Worm (Caenorhabditis elegans) whole organism, L1 larva: ENCODE measurements around the gene fip-1.
A peak's percentile ranks its signal among the peaks of the same experiment; 100 is the strongest.

ENCODE experiments used
- C04F5.9 ChIP-seq: sonication (generic microtip); optimal IDR thresholded peaks from 2 replicates; lab custom pipeline; 2016; ENCODE audit warnings: missing genetic modification characterization, missing compliant biosample characterization
- C16A3.4 ChIP-seq: fragments of 150-350 bp; optimal IDR thresholded peaks from 2 replicates; lab custom pipeline; 2014; ENCODE audit warnings: missing biosample characterization, missing genetic modification characterization
- F16B12.6 ChIP-seq: fragments of 150-350 bp; optimal IDR thresholded peaks from 2 replicates; lab custom pipeline; 2014; ENCODE audit warnings: missing biosample characterization, missing genetic modification characterization
- aha-1 ChIP-seq: fragments of 150-350 bp; optimal IDR thresholded peaks from 2 replicates; lab custom pipeline; 2014; ENCODE audit warnings: missing biosample characterization, missing genetic modification characterization
- aly-2 ChIP-seq: fragments of 150-350 bp; optimal IDR thresholded peaks from 2 replicates; lab custom pipeline; 2014; ENCODE audit warnings: missing biosample characterization, missing genetic modification characterization
- ama-1 ChIP-seq: fragments of 150-350 bp; optimal IDR thresholded peaks from 2 replicates; lab custom pipeline; 2014
- blmp-1 ChIP-seq: fragments of 150-350 bp; optimal IDR thresholded peaks from 2 replicates; lab custom pipeline; 2014; ENCODE audit warnings: missing biosample characterization, missing genetic modification characterization
- ceh-63 ChIP-seq: fragments of 200-800 bp; sonication (Bioruptor generic); optimal IDR thresholded peaks from 2 replicates; lab custom pipeline; 2018; ENCODE audit warnings: mild to moderate bottlenecking, missing genetic modification characterization, missing compliant biosample characterization
- ceh-82 ChIP-seq, 3 experiments: fragments of 150-350 bp in 1 of 3; sonication (generic microtip) in 2 of 3; optimal IDR thresholded peaks; 2 replicates each; lab custom pipeline; 2014 to 2017; ENCODE audit warnings: missing biosample characterization in 3 of 3, missing genetic modification characterization in 3 of 3
- ceh-88 ChIP-seq: fragments of 200-800 bp; sonication (Bioruptor generic); IDR thresholded peaks from 2 replicates; pipeline ENCODE4 v1.3.6; 2022; ENCODE audit warnings: missing genetic modification characterization, missing compliant biosample characterization
- ceh-90 ChIP-seq: sonication (generic microtip); optimal IDR thresholded peaks from 2 replicates; lab custom pipeline; 2016; ENCODE audit warnings: missing genetic modification characterization, missing compliant biosample characterization
- dpl-1 ChIP-seq, 3 experiments: fragments of 150-350 bp in 2 of 3; sonication (generic microtip) in 1 of 3; optimal IDR thresholded peaks; 2 replicates each; lab custom pipeline; 2014 to 2017; ENCODE audit warnings: missing biosample characterization in 3 of 3, missing genetic modification characterization in 3 of 3, missing genetic modification reagents in 3 of 3
- efl-1 ChIP-seq, 4 experiments: fragments of 150-350 bp; optimal IDR thresholded peaks in 3 of 4; peaks in 1 of 4; 1 replicate in 1 of 4; 2 replicates in 3 of 4; lab custom pipeline; 2014; ENCODE audit warnings: missing biosample characterization in 2 of 4, missing genetic modification characterization in 2 of 4, missing genetic modification reagents in 2 of 4
- egl-13 ChIP-seq: sonication (generic microtip); optimal IDR thresholded peaks from 2 replicates; lab custom pipeline; 2016; ENCODE audit warnings: missing genotype, missing genetic modification reagents, missing genetic modification characterization, missing compliant biosample characterization
- egl-27 ChIP-seq, 2 experiments: fragments of 150-350 bp in 1 of 2; sonication (generic microtip); optimal IDR thresholded peaks; 3 replicates each; lab custom pipeline; 2017 to 2018; ENCODE audit warnings: missing biosample characterization in 2 of 2, missing genetic modification characterization in 2 of 2, missing genetic modification reagents in 2 of 2
- elt-3 ChIP-seq, 6 experiments: fragments of 150-350 bp in 1 of 6; sonication (generic microtip); optimal IDR thresholded peaks; 2 replicates each; lab custom pipeline; 2017 to 2018; ENCODE audit warnings: missing biosample characterization in 6 of 6, missing genetic modification characterization in 6 of 6, inconsistent platforms in 1 of 6
- fkh-10 ChIP-seq: sonication (generic microtip); optimal IDR thresholded peaks from 2 replicates; lab custom pipeline; 2017; ENCODE audit warnings: missing biosample characterization, missing genetic modification reagents, missing genetic modification characterization
- fkh-8 ChIP-seq: sonication (generic microtip); optimal IDR thresholded peaks from 2 replicates; lab custom pipeline; 2016; ENCODE audit warnings: mild to moderate bottlenecking, missing genetic modification characterization, missing compliant biosample characterization
- grh-1 ChIP-seq: fragments of 200-800 bp; sonication (Bioruptor generic); IDR thresholded peaks from 2 replicates; pipeline ENCODE4 v1.3.6; 2022; ENCODE audit warnings: missing genetic modification reagents, missing genetic modification characterization, missing compliant biosample characterization
- irx-1 ChIP-seq: sonication (generic microtip); optimal IDR thresholded peaks from 2 replicates; lab custom pipeline; 2016; ENCODE audit warnings: missing genetic modification characterization, missing compliant biosample characterization
- isw-1 ChIP-seq: fragments of 200-800 bp; sonication (Bioruptor generic); IDR thresholded peaks from 2 replicates; pipeline ENCODE4 v1.3.6; 2022; ENCODE audit warnings: missing genetic modification characterization, missing compliant biosample characterization
- lin-14 ChIP-seq: fragments of 200-800 bp; sonication (Bioruptor generic); optimal IDR thresholded peaks from 2 replicates; lab custom pipeline; 2018; ENCODE audit warnings: mild to moderate bottlenecking, missing genetic modification characterization, moderate library complexity, missing compliant biosample characterization
- lin-15B ChIP-seq: fragments of 150-350 bp; sonication (generic microtip); optimal IDR thresholded peaks from 3 replicates; lab custom pipeline; 2014; ENCODE audit warnings: missing biosample characterization, missing genetic modification characterization
- lin-35 ChIP-seq, 2 experiments: fragments of 150-350 bp; optimal IDR thresholded peaks; 2 replicates each; lab custom pipeline; 2014; ENCODE audit warnings: missing biosample characterization in 2 of 2, missing genetic modification characterization in 2 of 2, missing genetic modification reagents in 2 of 2
- lin-39 ChIP-seq: fragments of 150-350 bp; optimal IDR thresholded peaks from 2 replicates; lab custom pipeline; 2014; ENCODE audit warnings: missing biosample characterization, missing genetic modification reagents, missing genetic modification characterization
- lsy-2 ChIP-seq, 2 experiments: fragments of 150-350 bp; optimal IDR thresholded peaks; 2 replicates each; lab custom pipeline; 2014; ENCODE audit warnings: missing biosample characterization in 2 of 2, missing genetic modification characterization in 2 of 2
- mdl-1 ChIP-seq, 2 experiments: fragments of 150-350 bp; optimal IDR thresholded peaks; 2 replicates each; lab custom pipeline; 2014 to 2017; ENCODE audit warnings: missing biosample characterization in 2 of 2, missing genetic modification characterization in 2 of 2, inconsistent platforms in 1 of 2
- mep-1 ChIP-seq: fragments of 150-350 bp; optimal IDR thresholded peaks from 2 replicates; lab custom pipeline; 2014; ENCODE audit warnings: missing biosample characterization, missing genetic modification characterization
- nhr-12 ChIP-seq: sonication (generic microtip); optimal IDR thresholded peaks from 2 replicates; lab custom pipeline; 2017; ENCODE audit warnings: missing biosample characterization, missing genetic modification characterization
- nhr-19 ChIP-seq: fragments of 200-800 bp; sonication (Bioruptor generic); conservative IDR thresholded peaks from 2 replicates; pipeline ENCODE4 v1.3.6; 2022; ENCODE audit warnings: missing genetic modification characterization, missing compliant biosample characterization
- nhr-20 ChIP-seq: sonication (generic microtip); optimal IDR thresholded peaks from 2 replicates; lab custom pipeline; 2016; ENCODE audit warnings: mild to moderate bottlenecking, missing genetic modification characterization, missing compliant biosample characterization
- nhr-47 ChIP-seq: sonication (generic microtip); optimal IDR thresholded peaks from 2 replicates; lab custom pipeline; 2016; ENCODE audit warnings: mild to moderate bottlenecking, missing genetic modification characterization, moderate library complexity, missing compliant biosample characterization
- nhr-71 ChIP-seq: sonication (generic microtip); optimal IDR thresholded peaks from 2 replicates; lab custom pipeline; 2016; ENCODE audit warnings: mild to moderate bottlenecking, missing genetic modification characterization, moderate library complexity, missing compliant biosample characterization
- nhr-77 ChIP-seq: fragments of 150-350 bp; optimal IDR thresholded peaks from 2 replicates; lab custom pipeline; 2014; ENCODE audit warnings: missing biosample characterization, missing genetic modification characterization
- nhr-84 ChIP-seq: sonication (generic microtip); optimal IDR thresholded peaks from 2 replicates; lab custom pipeline; 2017; ENCODE audit warnings: missing biosample characterization, missing genetic modification characterization
- nhr-85 ChIP-seq: sonication (generic microtip); peaks from one replicate; lab custom pipeline; 2016; ENCODE audit warnings: missing genetic modification characterization, inconsistent platforms, missing compliant biosample characterization
- nhr-90 ChIP-seq: sonication (generic microtip); optimal IDR thresholded peaks from 2 replicates; lab custom pipeline; 2016; ENCODE audit warnings: mild to moderate bottlenecking, missing genetic modification characterization, missing compliant biosample characterization; ENCODE audit not compliant: poor library complexity
- pax-3 ChIP-seq: fragments of 200-800 bp; sonication (Bioruptor generic); optimal IDR thresholded peaks from 2 replicates; lab custom pipeline; 2018; ENCODE audit warnings: mild to moderate bottlenecking, missing genetic modification characterization, moderate library complexity, missing compliant biosample characterization
- pqm-1 ChIP-seq: sonication (generic microtip); optimal IDR thresholded peaks from 3 replicates; lab custom pipeline; 2017; ENCODE audit warnings: missing biosample characterization, missing genetic modification characterization
- rnt-1 ChIP-seq: sonication (generic microtip); optimal IDR thresholded peaks from 2 replicates; lab custom pipeline; 2016; ENCODE audit warnings: mild to moderate bottlenecking, missing genetic modification characterization, moderate library complexity, missing compliant biosample characterization
- skn-1 ChIP-seq: fragments of 150-350 bp; optimal IDR thresholded peaks from 2 replicates; lab custom pipeline; 2014; ENCODE audit warnings: missing biosample characterization, missing genetic modification characterization
- snpc-4 ChIP-seq: fragments of 150-350 bp; optimal IDR thresholded peaks from 2 replicates; lab custom pipeline; 2014; ENCODE audit warnings: missing biosample characterization, missing genetic modification characterization
- snu-23 ChIP-seq: sonication (generic microtip); optimal IDR thresholded peaks from 2 replicates; lab custom pipeline; 2016; ENCODE audit warnings: missing genetic modification characterization, missing compliant biosample characterization
- swsn-7 ChIP-seq: sonication (generic microtip); optimal IDR thresholded peaks from 2 replicates; lab custom pipeline; 2016; ENCODE audit warnings: missing genetic modification characterization, missing compliant biosample characterization
- tbx-2 ChIP-seq: sonication (generic microtip); optimal IDR thresholded peaks from 2 replicates; lab custom pipeline; 2016; ENCODE audit warnings: missing genetic modification characterization, missing compliant biosample characterization
- unc-130 ChIP-seq: fragments of 150-350 bp; optimal IDR thresholded peaks from 2 replicates; lab custom pipeline; 2017; ENCODE audit warnings: missing biosample characterization, missing genetic modification characterization, inconsistent platforms
- unc-86 ChIP-seq: sonication (generic microtip); optimal IDR thresholded peaks from 2 replicates; lab custom pipeline; 2016; ENCODE audit warnings: missing genetic modification characterization, missing compliant biosample characterization
- unc-98 ChIP-seq: fragments of 200-800 bp; sonication (Bioruptor generic); IDR thresholded peaks from 2 replicates; pipeline ENCODE4 v1.3.6; 2022; ENCODE audit warnings: missing genetic modification characterization, missing compliant biosample characterization
- xbp-1 ChIP-seq: sonication (generic microtip); optimal IDR thresholded peaks from 2 replicates; lab custom pipeline; 2016; ENCODE audit warnings: missing genetic modification characterization, missing compliant biosample characterization
- zip-4 ChIP-seq: fragments of 200-800 bp; sonication (Bioruptor generic); optimal IDR thresholded peaks from 2 replicates; lab custom pipeline; 2018; ENCODE audit warnings: mild to moderate bottlenecking, missing genetic modification characterization, moderate library complexity, missing compliant biosample characterization

fip-1 gene

ce11 chrIII:8630833-8631232 lies 8.7 kb upstream of the fip-1 start, which contains the start of gene dnj-10:
TSS of gene dnj-10 (plus strand) at chrIII:8631165.
- TF ChIP-seq nhr-12 (tag; lab: Kevin White, UChicago) (no peak), ceh-90 (peak; percentile 9), lin-15B (tag; lab: Kevin White, UChicago) (peak; percentile 86), unc-130 (tag; lab: Kevin White, UChicago) (peak; percentile 55), pax-3 (tag; lab: Kevin White, UChicago) (no peak), nhr-20 (tag; lab: Kevin White, UChicago) (peak; percentile 64), efl-1 (optimal IDR thresholded peaks at IDR 0.05; lab: Kevin White, UChicago) (peak; percentile 32 to 87), efl-1 (GFP tag; optimal IDR thresholded peaks at IDR 0.05 in 1 of 2; lab: Kevin White, UChicago) (peak; percentile 90 to 98), ceh-63 (GFP tag; lab: Kevin White, UChicago) (no peak), aly-2 (tag; lab: Kevin White, UChicago) (no peak), ceh-82 (tag; optimal IDR thresholded peaks at IDR 0.05; lab: Kevin White, UChicago) (peak; percentile 47 to 64 (median 54)), nhr-90 (tag; lab: Kevin White, UChicago) (peak; percentile 45), mep-1 (peak; percentile 91), egl-13 (tag; lab: Kevin White, UChicago) (peak; percentile 21), irx-1 (peak; percentile 57), zip-4 (GFP tag; lab: Kevin White, UChicago) (no peak), nhr-47 (tag; lab: Kevin White, UChicago) (peak; percentile 72), mdl-1 (tag; optimal IDR thresholded peaks at IDR 0.05; lab: Kevin White, UChicago) (peak in 1 of 2 experiments; percentile 53), nhr-19 (GFP tag; lab: Robert Waterston, UW) (peak; percentile 64), grh-1 (GFP tag; lab: Robert Waterston, UW) (no peak), F16B12.6 (peak; percentile 87), isw-1 (peak; percentile 51), nhr-85 (tag; lab: Kevin White, UChicago) (peak; percentile 73), xbp-1 (tag; lab: Kevin White, UChicago) (peak; percentile 72), egl-27 (tag; optimal IDR thresholded peaks at IDR 0.05; lab: Kevin White, UChicago) (no peak), unc-98 (GFP tag; lab: Robert Waterston, UW) (no peak), C16A3.4 (peak; percentile 69), rnt-1 (tag; lab: Kevin White, UChicago) (peak; percentile 52), ama-1 (no peak), unc-86 (tag; lab: Kevin White, UChicago) (peak; percentile 54), ceh-88 (GFP tag; lab: Robert Waterston, UW) (peak; percentile 12; the same call in 1 of the 2 replicates), fkh-10 (peak; percentile 3), lin-14 (GFP tag; lab: Kevin White, UChicago) (peak; percentile 84), nhr-77 (no peak), aha-1 (tag; lab: Kevin White, UChicago) (no peak), skn-1 (tag; lab: Kevin White, UChicago) (peak; percentile 74), nhr-84 (tag; lab: Kevin White, UChicago) (no peak), blmp-1 (tag; lab: Kevin White, UChicago) (peak; percentile 67), dpl-1 (GFP tag; optimal IDR thresholded peaks at IDR 0.05; lab: Kevin White, UChicago) (peak; percentile 81 to 94 (median 87)), C04F5.9 (tag; lab: Kevin White, UChicago) (no peak), snu-23 (GFP tag; lab: Kevin White, UChicago) (peak; percentile 76), tbx-2 (tag; lab: Kevin White, UChicago) (peak; percentile 67), snpc-4 (tag; lab: Kevin White, UChicago) (peak; percentile 47), lin-39 (peak; percentile 50), swsn-7 (peak; percentile 62), elt-3 (tag; optimal IDR thresholded peaks at IDR 0.05; lab: Kevin White, UChicago) (peak in 1 of 6 experiments; percentile 31), fkh-8 (tag; lab: Kevin White, UChicago) (peak; percentile 49), lsy-2 (tag; optimal IDR thresholded peaks at IDR 0.05; lab: Kevin White, UChicago) (peak; percentile 85 to 86), nhr-71 (tag; lab: Kevin White, UChicago) (peak; percentile 78), lin-35 (GFP tag; optimal IDR thresholded peaks at IDR 0.05; lab: Kevin White, UChicago) (peak; percentile 92 to 94), pqm-1 (tag; lab: Kevin White, UChicago) (no peak)
